Fruit fly (Drosophila melanogaster) whole organism, embryonic: ENCODE measurements around the gene Tet.

Experiments
- Atf6 ChIP-seq: fragments of 200-800 bp; sonication (Bioruptor generic); IDR thresholded peaks from 2 replicates; pipeline ENCODE4 v1.3.6; 2022; ENCODE audit warnings: missing biosample characterization, missing genetic modification characterization
- Awh ChIP-seq: fragments of 200-800 bp; sonication (Bioruptor generic); IDR thresholded peaks from 2 replicates; pipeline ENCODE4, ENCODE4 v1.3.6; 2022; ENCODE audit warnings: missing biosample characterization, missing genetic modification characterization
- CG11560 ChIP-seq: fragments of 200-800 bp; sonication (Bioruptor generic); IDR thresholded peaks from 3 replicates; pipeline ENCODE4 v1.3.6; 2022; ENCODE audit warnings: missing biosample characterization, missing genetic modification characterization
- CG13296 ChIP-seq: fragments of 200-800 bp; sonication (Bioruptor generic); optimal IDR thresholded peaks from 3 replicates; lab custom pipeline; 2018; ENCODE audit warnings: missing biosample characterization, mild to moderate bottlenecking, missing genetic modification characterization
- CG14050 ChIP-seq: fragments of 200-800 bp; sonication (Bioruptor generic); IDR thresholded peaks from 3 replicates; pipeline ENCODE4 v1.3.6; 2022; ENCODE audit warnings: missing biosample characterization, missing genetic modification characterization
- CG15514 ChIP-seq: fragments of 200-800 bp; sonication (Bioruptor generic); optimal IDR thresholded peaks from 3 replicates; lab custom pipeline; 2017; ENCODE audit warnings: missing biosample characterization, missing genetic modification characterization, mild to moderate bottlenecking, moderate library complexity, missing genetic modification reagents
- CG18262 ChIP-seq: fragments of 200-800 bp; optimal IDR thresholded peaks from 3 replicates; lab custom pipeline; 2019; ENCODE audit warnings: missing biosample characterization, mild to moderate bottlenecking, missing genetic modification characterization, moderate library complexity
- CG2199 ChIP-seq: fragments of 200-800 bp; sonication (Bioruptor generic); IDR thresholded peaks from 3 replicates; pipeline ENCODE4 v1.3.6; 2022; ENCODE audit warnings: missing biosample characterization, missing genetic modification characterization
- CG3281 ChIP-seq: fragments of 200-800 bp; sonication (Bioruptor generic); optimal IDR thresholded peaks from 3 replicates; lab custom pipeline; 2017; ENCODE audit warnings: missing biosample characterization, mild to moderate bottlenecking, missing genetic modification characterization
- CG4404 ChIP-seq: fragments of 200-800 bp; sonication (Bioruptor generic); IDR thresholded peaks from 2 replicates; pipeline ENCODE4 v1.3.6; 2022; ENCODE audit warnings: missing biosample characterization, missing genetic modification characterization
- CG4424 ChIP-seq: fragments of 200-800 bp; sonication (Bioruptor generic); optimal IDR thresholded peaks from 3 replicates; lab custom pipeline; 2016; ENCODE audit warnings: missing biosample characterization, missing genetic modification characterization
- CG4820 ChIP-seq: fragments of 200-800 bp; sonication (Bioruptor generic); optimal IDR thresholded peaks from 3 replicates; lab custom pipeline; 2016; ENCODE audit warnings: missing biosample characterization, missing genetic modification characterization
- CG6254 ChIP-seq: fragments of 200-800 bp; sonication (Bioruptor generic); optimal IDR thresholded peaks from 3 replicates; lab custom pipeline; 2017; ENCODE audit warnings: mild to moderate bottlenecking, missing biosample characterization, missing genetic modification reagents, missing genetic modification characterization
- CG6689 ChIP-seq: fragments of 200-800 bp; sonication (Bioruptor generic); IDR thresholded peaks from 2 replicates; pipeline ENCODE4 v1.3.6; 2022; ENCODE audit warnings: missing biosample characterization, missing genetic modification characterization
- CG6854 ChIP-seq: fragments of 200-800 bp; sonication (Bioruptor generic); optimal IDR thresholded peaks from 3 replicates; lab custom pipeline; 2017; ENCODE audit warnings: missing biosample characterization, mild to moderate bottlenecking, missing genetic modification characterization
- CG8281 ChIP-seq: fragments of 200-800 bp; sonication (Bioruptor generic); optimal IDR thresholded peaks from 2 replicates; lab custom pipeline; 2018; ENCODE audit warnings: missing biosample characterization, mild to moderate bottlenecking, missing genetic modification characterization, moderate library complexity
- CG8388 ChIP-seq: fragments of 200-800 bp; sonication (Bioruptor generic); optimal IDR thresholded peaks from 2 replicates; lab custom pipeline; 2019; ENCODE audit warnings: missing biosample characterization, mild to moderate bottlenecking, missing genetic modification characterization, moderate library complexity
- CG9876 ChIP-seq: fragments of 200-800 bp; sonication (Bioruptor generic); optimal IDR thresholded peaks from 2 replicates; lab custom pipeline; 2016; ENCODE audit warnings: missing biosample characterization, missing genetic modification characterization
- CkIIα-i1 ChIP-seq: fragments of 200-800 bp; sonication (Bioruptor generic); IDR thresholded peaks from 2 replicates; pipeline ENCODE4 v1.3.6; 2022; ENCODE audit warnings: missing biosample characterization, missing genetic modification characterization
- Doc2 ChIP-seq: fragments of 200-800 bp; sonication (Bioruptor generic); IDR thresholded peaks from 2 replicates; pipeline ENCODE4 v1.3.6; 2022; ENCODE audit warnings: missing biosample characterization, missing genetic modification characterization
- Doc3 ChIP-seq: fragments of 200-800 bp; sonication (Bioruptor generic); IDR thresholded peaks from 3 replicates; pipeline ENCODE4 v1.3.6; 2022; ENCODE audit warnings: missing biosample characterization, missing genetic modification characterization; ENCODE audit not compliant: partially characterized antibody
- E2f1 ChIP-seq: fragments of 200-800 bp; sonication (Bioruptor generic); IDR thresholded peaks from 2 replicates; pipeline ENCODE4 v1.3.6; 2022; ENCODE audit warnings: missing biosample characterization, missing genetic modification characterization
- HLH4C ChIP-seq: fragments of 200-800 bp; sonication (Bioruptor generic); IDR thresholded peaks from 3 replicates; pipeline ENCODE4 v1.3.6; 2022; ENCODE audit warnings: missing biosample characterization, missing genetic modification characterization; ENCODE audit not compliant: partially characterized antibody
- Hmr ChIP-seq: fragments of 200-800 bp; sonication (Bioruptor generic); optimal IDR thresholded peaks from 3 replicates; lab custom pipeline; 2017; ENCODE audit warnings: mild to moderate bottlenecking, missing biosample characterization, missing genetic modification reagents, missing genetic modification characterization
- Hr51 ChIP-seq, 2 experiments: fragments of 200-800 bp; sonication (Bioruptor generic); optimal IDR thresholded peaks; 2 replicates in 1 of 2; 3 replicates in 1 of 2; lab custom pipeline; 2016 to 2018; ENCODE audit warnings: missing biosample characterization in 2 of 2, missing genetic modification characterization in 2 of 2, mild to moderate bottlenecking in 1 of 2, moderate library complexity in 1 of 2
- Mad ChIP-seq: fragments of 200-800 bp; sonication (Bioruptor generic); optimal IDR thresholded peaks from 2 replicates; lab custom pipeline; 2016; ENCODE audit warnings: missing biosample characterization, missing genetic modification characterization
- Med ChIP-seq: fragments of 200-800 bp; sonication (Bioruptor generic); peaks from one replicate; lab custom pipeline; 2016; ENCODE audit warnings: missing biosample characterization, missing genetic modification characterization, mild to moderate bottlenecking, inconsistent platforms, moderate library complexity
- Oaz ChIP-seq: fragments of 200-800 bp; sonication (Bioruptor generic); IDR thresholded peaks from 2 replicates; pipeline ENCODE4 v1.3.6; 2022; ENCODE audit warnings: missing biosample characterization, missing genetic modification characterization
- Side ChIP-seq: fragments of 200-800 bp; sonication (Bioruptor generic); optimal IDR thresholded peaks from 2 replicates; lab custom pipeline; 2016; ENCODE audit warnings: missing biosample characterization, missing genetic modification characterization
- Six4 ChIP-seq: fragments of 200-800 bp; sonication (Bioruptor generic); optimal IDR thresholded peaks from 2 replicates; lab custom pipeline; 2016; ENCODE audit warnings: missing biosample characterization, missing genetic modification characterization
- Stat92E ChIP-seq, 3 experiments: fragments of >200 bp in 2 of 3; fragments of 200-800 bp in 1 of 3; sonication (Bioruptor generic) in 1 of 3; optimal IDR thresholded peaks; 2 replicates each; lab custom pipeline; 2017 to 2019; ENCODE audit warnings: missing biosample characterization in 3 of 3, missing genetic modification characterization in 3 of 3, mild to moderate bottlenecking in 1 of 3, moderate library complexity in 1 of 3
- Usf ChIP-seq: fragments of 200-800 bp; sonication (Bioruptor generic); optimal IDR thresholded peaks from 2 replicates; lab custom pipeline; 2017; ENCODE audit warnings: missing genotype, missing biosample characterization, missing genetic modification characterization
- abd-A ChIP-seq: fragments of 200-800 bp; sonication (Bioruptor generic); optimal IDR thresholded peaks from 3 replicates; lab custom pipeline; 2019; ENCODE audit warnings: missing biosample characterization, mild to moderate bottlenecking, missing genetic modification characterization, moderate library complexity
- btn ChIP-seq: fragments of 200-800 bp; sonication (Bioruptor generic); optimal IDR thresholded peaks from 2 replicates; lab custom pipeline; 2016; ENCODE audit warnings: missing biosample characterization, missing genetic modification characterization
- cg ChIP-seq: fragments of 200-800 bp; sonication (Bioruptor generic); optimal IDR thresholded peaks from 3 replicates; lab custom pipeline; 2019; ENCODE audit warnings: missing biosample characterization, mild to moderate bottlenecking, missing genetic modification characterization, moderate library complexity
- chinmo ChIP-seq: fragments of 200-800 bp; sonication (Bioruptor generic); IDR thresholded peaks from 4 replicates; pipeline ENCODE4 v1.3.6; 2022; ENCODE audit warnings: missing biosample characterization, missing genetic modification characterization; ENCODE audit not compliant: partially characterized antibody
- crol ChIP-seq: fragments of 200-800 bp; sonication (Bioruptor generic); IDR thresholded peaks from 2 replicates; pipeline ENCODE4 v1.3.6; 2022; ENCODE audit warnings: missing biosample characterization, missing genetic modification characterization
- fru ChIP-seq: fragments of >200 bp; optimal IDR thresholded peaks from 2 replicates; lab custom pipeline; 2017
- gem ChIP-seq: fragments of 200-800 bp; sonication (Bioruptor generic); optimal IDR thresholded peaks from 2 replicates; lab custom pipeline; 2019; ENCODE audit warnings: missing biosample characterization, mild to moderate bottlenecking, missing genetic modification characterization, moderate library complexity
- hth ChIP-seq: fragments of >200 bp; optimal IDR thresholded peaks from 2 replicates; lab custom pipeline; 2017; ENCODE audit warnings: inconsistent platforms
- lilli ChIP-seq: fragments of 200-800 bp; sonication (Bioruptor generic); optimal IDR thresholded peaks from 3 replicates; lab custom pipeline; 2016; ENCODE audit warnings: missing biosample characterization, missing genetic modification characterization
- nau ChIP-seq: fragments of 200-800 bp; sonication (Bioruptor generic); optimal IDR thresholded peaks from 3 replicates; lab custom pipeline; 2017; ENCODE audit warnings: missing biosample characterization, mild to moderate bottlenecking, missing genetic modification characterization, missing genetic modification reagents
- p53 ChIP-seq: fragments of 200-800 bp; sonication (Bioruptor generic); optimal IDR thresholded peaks from 2 replicates; lab custom pipeline; 2016; ENCODE audit warnings: missing biosample characterization, missing genetic modification characterization
- pb ChIP-seq: fragments of 200-800 bp; sonication (Bioruptor generic); optimal IDR thresholded peaks from 3 replicates; lab custom pipeline; 2016; ENCODE audit warnings: missing biosample characterization, missing genetic modification characterization
- phol ChIP-seq: fragments of 200-800 bp; sonication (Bioruptor generic); optimal IDR thresholded peaks from 3 replicates; lab custom pipeline; 2018; ENCODE audit warnings: missing biosample characterization, mild to moderate bottlenecking, missing genetic modification characterization, moderate library complexity
- shn ChIP-seq: fragments of 200-800 bp; sonication (Bioruptor generic); optimal IDR thresholded peaks from 3 replicates; lab custom pipeline; 2016; ENCODE audit warnings: missing biosample characterization, missing genetic modification characterization
- so ChIP-seq: fragments of 200-800 bp; sonication (Bioruptor generic); IDR thresholded peaks from 3 replicates; pipeline ENCODE4 v1.3.6; 2022; ENCODE audit warnings: missing biosample characterization, missing genetic modification characterization
- tap ChIP-seq: fragments of 200-800 bp; optimal IDR thresholded peaks from 3 replicates; lab custom pipeline; 2019; ENCODE audit warnings: missing biosample characterization, mild to moderate bottlenecking, missing genetic modification characterization, moderate library complexity
- trem ChIP-seq: fragments of 200-800 bp; optimal IDR thresholded peaks from 3 replicates; lab custom pipeline; 2019; ENCODE audit warnings: missing biosample characterization, mild to moderate bottlenecking, missing genetic modification characterization, moderate library complexity
- twi ChIP-seq: fragments of 200-800 bp; optimal IDR thresholded peaks from 2 replicates; lab custom pipeline; 2019; ENCODE audit warnings: missing biosample characterization, mild to moderate bottlenecking, missing genetic modification characterization, moderate library complexity
- zf30C ChIP-seq: fragments of 200-800 bp; sonication (Bioruptor generic); optimal IDR thresholded peaks from 3 replicates; lab custom pipeline; 2018; ENCODE audit warnings: missing biosample characterization, mild to moderate bottlenecking, missing genetic modification characterization

The Tet gene

dm6 chr3L:2765013-2765738 lies 113.8 kb downstream of the Tet start (continued):
- TF ChIP-seq CG3281: no peak
- no peak for TF ChIP-seq CG15514
- TF ChIP-seq nau (GFP tag; lab: Kevin White, UChicago): no peak
- no peak; the same call in 2 of the 3 replicates for TF ChIP-seq CG2199
- no peak for TF ChIP-seq Mad (GFP tag; lab: Kevin White, UChicago)
- peak; percentile 88 for TF ChIP-seq Med (GFP tag; lab: Kevin White, UChicago)
- no peak for TF ChIP-seq CkIIα-i1 (GFP tag; lab: Robert Waterston, UW)
- TF ChIP-seq CG6254 (GFP tag; lab: Kevin White, UChicago): no peak
- no peak for TF ChIP-seq tap
- no peak for TF ChIP-seq lilli (GFP tag; lab: Kevin White, UChicago)
- TF ChIP-seq pb: no peak
- TF ChIP-seq CG8281 (tag; lab: Kevin White, UChicago): no peak
- TF ChIP-seq btn: no peak
- no peak for TF ChIP-seq crol (GFP tag; lab: Robert Waterston, UW)
- TF ChIP-seq Oaz (GFP tag; lab: Robert Waterston, UW): no peak
- no peak for TF ChIP-seq CG4820
- no peak for TF ChIP-seq Hr51 (GFP tag; optimal IDR thresholded peaks at IDR 0.05; lab: Kevin White, UChicago)
- TF ChIP-seq hth (lab: Kevin White, UChicago): no peak
- no peak for TF ChIP-seq CG6854
- TF ChIP-seq Doc3 (GFP tag; lab: Robert Waterston, UW): no peak
- no peak for TF ChIP-seq CG9876 (GFP tag; lab: Kevin White, UChicago)
- 0 out of 2 replicates have a peak, but pooled peaks have one; percentile 12 for TF ChIP-seq Atf6 (GFP tag; lab: Robert Waterston, UW)
- TF ChIP-seq Side (GFP tag; lab: Kevin White, UChicago): no peak
- no peak for TF ChIP-seq Doc2 (GFP tag; lab: Robert Waterston, UW)
- no peak for TF ChIP-seq CG11560 (tag; lab: Robert Waterston, UW)
- peak; percentile 99 for TF ChIP-seq CG8388 (GFP tag; lab: Kevin White, UChicago)
- no peak for TF ChIP-seq CG4424 (GFP tag; lab: Kevin White, UChicago)
- no peak for TF ChIP-seq Awh (GFP tag; lab: Robert Waterston, UW)
- no peak for TF ChIP-seq twi (tag; lab: Kevin White, UChicago)
- TF ChIP-seq zf30C (GFP tag; lab: Kevin White, UChicago): no peak
- no peak for TF ChIP-seq CG14050 (GFP tag; lab: Robert Waterston, UW)
- TF ChIP-seq phol (tag; lab: Kevin White, UChicago): no peak
- peak; percentile 13 for TF ChIP-seq shn (GFP tag; lab: Kevin White, UChicago)
- TF ChIP-seq fru: no peak
- no peak for TF ChIP-seq trem (tag; lab: Kevin White, UChicago)
- no peak for TF ChIP-seq CG18262 (tag; lab: Kevin White, UChicago)
- TF ChIP-seq Six4 (GFP tag; lab: Kevin White, UChicago): no peak
- TF ChIP-seq abd-A (tag; lab: Kevin White, UChicago): no peak
- no peak for TF ChIP-seq Usf
- no peak for TF ChIP-seq so
- TF ChIP-seq CG6689 (GFP tag; lab: Robert Waterston, UW): no peak
- no peak for TF ChIP-seq CG13296 (GFP tag; lab: Kevin White, UChicago)
- no peak for TF ChIP-seq Stat92E (GFP tag; optimal IDR thresholded peaks at IDR 0.05; lab: Kevin White, UChicago)
- TF ChIP-seq HLH4C (GFP tag; lab: Robert Waterston, UW): no peak
- TF ChIP-seq E2f1 (GFP tag; lab: Robert Waterston, UW): no peak; the same call in 1 of the 2 replicates
- TF ChIP-seq p53 (GFP tag; lab: Kevin White, UChicago): no peak
- no peak for TF ChIP-seq cg
- TF ChIP-seq gem: peak; percentile 42
- no peak for TF ChIP-seq Hmr (GFP tag; lab: Kevin White, UChicago)
- no peak for TF ChIP-seq CG4404
- no peak for TF ChIP-seq chinmo
